Fruit fly (Drosophila melanogaster) S2 (cell line): Measurements from ENCODE around the gene Ilk.

Experiments
- CG8478 ChIP-seq: fragments of >200 bp; optimal IDR thresholded peaks from 2 replicates; lab custom pipeline; 2018
- CTCF ChIP-seq, 2 experiments: fragments of >200 bp; optimal IDR thresholded peaks; 2 replicates each; lab custom pipeline; 2018

The Ilk gene

DNA sequence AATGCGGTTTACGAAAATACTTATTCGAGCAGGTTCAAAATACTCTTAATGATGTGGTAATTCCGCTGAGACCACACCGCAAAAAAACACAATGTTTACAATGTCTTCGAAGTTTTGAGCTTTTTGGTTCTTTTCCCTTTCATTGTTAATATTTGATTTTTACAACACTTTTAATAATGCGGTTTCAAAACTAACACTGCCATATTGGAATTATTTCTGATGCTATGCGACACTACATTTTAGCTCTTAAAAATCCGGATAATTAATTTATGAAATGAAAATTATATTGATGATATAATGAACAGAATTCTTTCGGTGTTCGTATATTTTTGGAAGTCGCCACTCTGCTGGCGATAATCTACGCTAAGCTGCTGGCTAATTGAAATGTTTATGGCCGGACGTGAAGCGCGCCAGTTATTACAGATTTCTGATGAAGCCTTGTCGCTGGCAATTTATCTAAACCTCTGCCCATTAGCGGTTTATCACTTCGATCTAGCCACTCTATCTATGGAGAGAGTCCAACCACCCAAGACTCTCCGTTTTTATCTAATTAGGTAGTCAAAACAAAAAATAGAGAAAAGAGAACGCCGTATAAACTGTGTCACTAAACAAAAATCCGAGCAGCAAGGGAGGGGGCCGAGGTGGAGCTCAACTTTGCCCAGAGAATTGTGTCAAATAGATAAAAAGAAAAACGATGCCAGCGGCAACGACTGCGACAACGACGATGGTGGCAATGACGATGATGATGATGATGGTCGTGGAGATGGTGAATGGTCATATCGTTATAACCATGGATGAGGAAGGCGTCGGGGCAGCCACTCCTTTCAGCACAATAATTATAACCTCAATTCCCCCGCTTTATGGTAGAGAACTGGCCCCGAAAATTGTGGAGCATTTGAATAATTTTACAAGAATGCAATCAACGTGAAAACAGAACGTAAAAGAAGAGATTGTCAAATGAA is 39.6 kb downstream of the Ilk start:
- TF ChIP-seq CG8478 (lab: Kevin White, UChicago) (no peak), CTCF (optimal IDR thresholded peaks at IDR 0.05; lab: Kevin White, UChicago) (no peak)

DNA sequence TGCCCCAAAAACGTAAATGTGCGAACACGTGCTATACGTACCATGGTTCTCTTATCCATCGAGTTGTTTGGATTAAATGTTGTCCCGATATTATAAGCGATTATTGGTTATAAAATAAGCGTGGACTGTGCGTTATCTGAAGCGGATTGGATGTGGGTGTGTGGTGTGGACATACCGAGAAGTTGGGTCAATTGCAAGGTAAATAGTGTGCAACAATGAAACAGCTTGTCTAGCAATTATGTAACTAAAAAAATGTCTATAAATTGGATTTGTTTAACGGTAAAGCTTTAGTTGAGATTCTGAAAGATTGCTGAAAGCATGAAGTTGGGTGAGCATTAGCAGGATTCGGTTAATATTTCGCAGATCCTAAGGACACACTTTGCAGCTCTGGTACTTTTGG is 41.0 kb downstream of the Ilk start, which contains the start of gene CG43218:
CG43218 (plus strand) TSS at position 290 of the 400 bp plus-strand sequence.
- TF ChIP-seq CTCF (optimal IDR thresholded peaks at IDR 0.05; lab: Kevin White, UChicago), result no peak
- TF ChIP-seq CG8478 (lab: Kevin White, UChicago), result no peak

DNA sequence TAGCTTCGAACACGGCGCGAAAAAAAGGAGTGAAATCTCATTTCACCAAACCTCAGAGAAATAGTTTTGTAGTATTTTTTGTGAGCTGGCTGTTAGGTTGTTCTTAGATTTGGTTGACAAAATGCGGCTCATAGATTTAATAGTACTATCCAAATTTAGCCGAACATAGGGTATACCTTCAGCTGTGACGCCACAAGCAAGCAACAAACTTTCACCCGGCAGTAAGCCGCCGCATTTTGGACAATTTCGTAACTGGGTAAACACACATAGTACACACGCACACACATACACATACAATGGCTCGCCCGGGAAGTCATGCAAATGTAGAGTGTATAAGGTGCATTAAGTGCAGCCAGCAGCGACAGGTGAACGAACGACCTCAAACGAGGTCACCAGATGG is 42.6 kb downstream of the Ilk start:
- TF ChIP-seq CG8478 (lab: Kevin White, UChicago), result no peak
- no peak for TF ChIP-seq CTCF (optimal IDR thresholded peaks at IDR 0.05; lab: Kevin White, UChicago)

DNA sequence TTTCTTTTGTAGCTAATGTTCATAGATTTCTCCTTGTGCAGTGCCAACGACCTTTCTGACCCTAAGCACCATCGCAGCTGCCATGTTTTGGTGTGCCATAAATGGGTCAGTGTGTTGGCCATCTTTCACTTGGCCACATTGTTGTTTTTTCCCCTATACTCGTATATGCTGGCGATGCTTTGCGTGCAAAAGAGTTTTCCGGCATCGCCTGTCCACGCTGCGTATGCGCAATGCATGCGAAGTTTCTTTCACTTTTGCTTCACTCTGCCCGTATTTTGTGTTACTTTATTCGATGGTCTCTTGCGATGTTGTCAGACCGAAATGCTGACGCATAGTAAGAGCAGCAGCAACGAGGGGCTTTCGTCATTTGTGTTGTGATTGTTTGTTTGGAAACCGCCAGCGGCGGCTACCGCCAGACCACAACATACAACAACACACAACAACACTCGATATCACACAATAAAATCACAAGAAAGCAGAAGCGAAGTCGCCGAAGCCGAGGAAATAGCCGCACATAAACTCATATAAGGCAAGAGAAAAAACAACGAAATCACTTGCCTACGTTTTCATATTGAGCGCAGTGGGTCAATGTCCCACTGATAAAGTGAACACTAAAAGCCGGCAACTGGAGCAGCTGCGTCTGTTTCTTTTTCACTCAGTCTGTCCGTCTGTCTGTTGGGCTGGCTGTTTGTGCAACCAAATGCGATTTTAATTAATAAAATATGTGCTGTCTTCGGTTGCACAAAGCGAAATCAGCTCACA is 44.9 kb downstream of the Ilk start:
- TF ChIP-seq CG8478 (lab: Kevin White, UChicago) (no peak), CTCF (optimal IDR thresholded peaks at IDR 0.05; lab: Kevin White, UChicago) (no peak)

DNA sequence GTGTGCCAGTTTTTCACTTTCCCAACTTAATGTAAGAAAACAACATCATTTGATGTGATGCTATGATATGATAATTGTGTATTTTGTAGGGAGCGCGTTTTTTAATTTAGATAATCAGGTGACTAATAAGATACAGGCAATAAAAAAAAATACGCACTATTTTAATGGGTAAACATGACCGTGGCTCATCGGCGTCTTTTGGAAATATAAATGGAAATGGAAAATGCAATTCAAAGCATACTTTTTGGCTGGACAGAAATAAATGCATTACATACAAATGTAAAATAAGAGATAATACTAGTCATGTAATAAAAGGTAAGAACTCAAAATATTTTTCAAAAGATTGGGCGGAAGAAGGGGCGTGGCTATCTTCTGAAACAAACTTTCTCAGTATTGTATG is 45.7 kb downstream of the Ilk start:
- TF ChIP-seq CG8478 (lab: Kevin White, UChicago), result no peak
- peak in 1 of 2 experiments; percentile 30 for TF ChIP-seq CTCF (optimal IDR thresholded peaks at IDR 0.05; lab: Kevin White, UChicago)

DNA sequence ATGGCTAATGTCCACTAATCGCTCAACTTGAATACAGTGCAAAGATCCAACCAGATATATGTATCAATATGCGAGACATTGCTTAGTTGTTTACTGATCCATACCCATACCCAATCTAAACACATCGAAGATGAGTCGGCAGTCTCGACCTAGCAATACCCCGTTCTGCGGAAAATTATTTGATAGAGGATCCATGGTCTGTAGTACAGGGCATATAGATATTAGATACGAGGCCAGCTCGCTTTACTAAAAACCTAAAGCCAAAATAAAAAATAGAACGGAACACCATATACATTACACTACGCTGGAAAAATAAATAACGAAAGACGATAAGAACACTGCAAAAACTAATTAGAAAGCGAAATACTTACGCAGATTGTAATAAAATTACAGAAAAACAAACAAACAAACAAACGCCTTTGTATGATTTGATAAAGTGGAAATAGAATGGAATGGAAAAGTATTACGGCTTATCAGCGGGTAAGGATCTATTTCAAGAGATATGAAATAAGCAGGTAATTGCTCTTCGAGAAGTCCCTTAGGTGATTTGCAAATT is 49.5 kb downstream of the Ilk start:
- TF ChIP-seq CTCF (optimal IDR thresholded peaks at IDR 0.05; lab: Kevin White, UChicago) (no peak), CG8478 (lab: Kevin White, UChicago) (no peak)

DNA sequence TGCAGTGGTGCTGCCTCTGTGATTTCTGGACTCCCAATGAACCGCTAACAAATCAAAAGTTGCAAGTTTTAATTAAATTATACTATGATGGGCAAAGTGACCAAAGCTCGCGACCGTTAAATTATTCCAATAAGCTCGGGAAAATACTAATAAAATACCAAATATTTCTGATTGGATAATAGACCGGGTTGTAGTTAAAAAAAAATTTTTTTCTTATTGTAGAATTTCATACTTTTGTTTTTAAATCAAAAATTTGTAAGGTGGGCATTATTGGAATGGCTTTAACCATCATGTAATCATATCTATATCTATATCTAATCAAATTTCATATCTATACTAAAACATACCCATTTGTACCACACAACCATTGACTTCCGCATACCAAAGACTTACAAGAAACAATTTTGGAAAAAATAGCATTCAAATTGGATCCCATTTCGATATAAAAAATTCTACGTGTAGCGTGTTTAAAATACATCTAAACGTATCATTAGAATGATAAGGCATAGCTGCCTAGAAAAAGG is 51.2 kb downstream of the Ilk start, which contains the start of gene CG9391:
CG9391 (minus strand) TSS at position 474 of the 524 bp plus-strand sequence.
- TF ChIP-seq CTCF (optimal IDR thresholded peaks at IDR 0.05; lab: Kevin White, UChicago) (no peak), CG8478 (lab: Kevin White, UChicago) (no peak)
